Worm (Caenorhabditis elegans) whole organism, early embryonic: ENCODE measurements around the gene nlp-43.

Source experiments
- B0310.2 ChIP-seq: sonication (generic microtip); optimal IDR thresholded peaks from 2 replicates; lab custom pipeline; 2016; ENCODE audit warnings: mild to moderate bottlenecking, missing genetic modification characterization, missing compliant biosample characterization
- F13C5.2 ChIP-seq: sonication (generic microtip); optimal IDR thresholded peaks from 2 replicates; lab custom pipeline; 2017; ENCODE audit warnings: mild to moderate bottlenecking, missing genetic modification characterization, inconsistent platforms, missing compliant biosample characterization
- aly-1 ChIP-seq: sonication (generic microtip); optimal IDR thresholded peaks from 2 replicates; lab custom pipeline; 2016; ENCODE audit warnings: missing genetic modification characterization, missing compliant biosample characterization
- ama-1 ChIP-seq: fragments of 150-350 bp; optimal IDR thresholded peaks from 2 replicates; lab custom pipeline; 2014
- ceh-13 ChIP-seq: fragments of 200-800 bp; sonication (Bioruptor generic); optimal IDR thresholded peaks from 2 replicates; lab custom pipeline; 2018; ENCODE audit warnings: mild to moderate bottlenecking, missing genetic modification characterization, missing compliant biosample characterization
- ceh-36 ChIP-seq: sonication (generic microtip); optimal IDR thresholded peaks from 2 replicates; lab custom pipeline; 2016; ENCODE audit warnings: missing genetic modification characterization, inconsistent platforms, missing compliant biosample characterization
- ets-7 ChIP-seq: sonication (generic microtip); optimal IDR thresholded peaks from 2 replicates; lab custom pipeline; 2016; ENCODE audit warnings: missing genotype, missing genetic modification characterization, missing compliant biosample characterization
- flt-1 ChIP-seq: fragments of 200-800 bp; sonication (Bioruptor generic); IDR thresholded peaks from 2 replicates; pipeline ENCODE4 v1.3.6; 2022; ENCODE audit warnings: missing genetic modification characterization, missing compliant biosample characterization
- hmbx-1 ChIP-seq: sonication (generic microtip); optimal IDR thresholded peaks from 2 replicates; lab custom pipeline; 2016; ENCODE audit warnings: mild to moderate bottlenecking, missing genetic modification characterization, missing compliant biosample characterization
- hmg-4 ChIP-seq: fragments of 200-800 bp; sonication (Bioruptor generic); optimal IDR thresholded peaks from 2 replicates; lab custom pipeline; 2018; ENCODE audit warnings: mild to moderate bottlenecking, missing genetic modification characterization, missing compliant biosample characterization
- hnd-1 ChIP-seq: sonication (generic microtip); optimal IDR thresholded peaks from 2 replicates; lab custom pipeline; 2016; ENCODE audit warnings: missing genetic modification characterization, missing compliant biosample characterization
- pes-1 ChIP-seq: fragments of 200-800 bp; sonication (Bioruptor generic); IDR thresholded peaks from 2 replicates; pipeline ENCODE4 v1.3.6; 2022; ENCODE audit warnings: missing genetic modification reagents, missing genetic modification characterization, missing compliant biosample characterization
- scrt-1 ChIP-seq: fragments of 200-800 bp; sonication (Bioruptor generic); IDR thresholded peaks from 2 replicates; pipeline ENCODE4 v1.3.6; 2022; ENCODE audit warnings: missing genetic modification characterization, missing compliant biosample characterization
- sea-1 ChIP-seq: fragments of 200-800 bp; sonication (Bioruptor generic); conservative IDR thresholded peaks from 2 replicates; pipeline ENCODE4 v1.3.6; 2022; ENCODE audit warnings: missing genetic modification characterization, missing compliant biosample characterization
- tbx-11 ChIP-seq: fragments of 200-800 bp; sonication (Bioruptor generic); IDR thresholded peaks from 2 replicates; pipeline ENCODE4 v1.3.6; 2022; ENCODE audit warnings: missing genetic modification characterization, missing compliant biosample characterization
- tbx-37 ChIP-seq: fragments of 200-800 bp; sonication (Bioruptor generic); conservative IDR thresholded peaks from 2 replicates; pipeline ENCODE4 v1.3.6; 2022; ENCODE audit warnings: missing genetic modification reagents, missing genetic modification characterization, missing compliant biosample characterization
- tra-4 ChIP-seq: sonication (generic microtip); optimal IDR thresholded peaks from 2 replicates; lab custom pipeline; 2017; ENCODE audit warnings: missing genetic modification characterization, missing compliant biosample characterization

nlp-43 gene

ce11 chrIII:5021689-5022088, 20.5 kb upstream of the nlp-43 start, which contains the start of gene R144.3:
Gene R144.3 (plus strand): TSS chrIII:5021989.
- TF ChIP-seq hmg-4 (GFP tag; lab: Kevin White, UChicago) (no peak), B0310.2 (tag; lab: Kevin White, UChicago) (no peak), sea-1 (GFP tag; lab: Robert Waterston, UW) (no peak)

- TF ChIP-seq hmbx-1, result no peak
- no peak for TF ChIP-seq aly-1
- TF ChIP-seq ceh-36 (tag; lab: Kevin White, UChicago), result no peak
- no peak for TF ChIP-seq hmg-4 (GFP tag; lab: Kevin White, UChicago)
- TF ChIP-seq B0310.2 (tag; lab: Kevin White, UChicago), result no peak
- TF ChIP-seq F13C5.2, result no peak
- TF ChIP-seq pes-1 (GFP tag; lab: Robert Waterston, UW), result no peak
- no peak for TF ChIP-seq ets-7 (tag; lab: Kevin White, UChicago)
- no peak for TF ChIP-seq ceh-13 (GFP tag; lab: Kevin White, UChicago)
- no peak for TF ChIP-seq scrt-1 (GFP tag; lab: Robert Waterston, UW)
- no peak for TF ChIP-seq tbx-11
- no peak for TF ChIP-seq ama-1 (lab: Kevin White, UChicago)
- TF ChIP-seq tra-4 (tag; lab: Kevin White, UChicago), result no peak
- no peak for TF ChIP-seq sea-1 (GFP tag; lab: Robert Waterston, UW)
- no peak for TF ChIP-seq flt-1 (GFP tag; lab: Robert Waterston, UW)
- TF ChIP-seq tbx-37 (GFP tag; lab: Robert Waterston, UW), result no peak
- no peak for TF ChIP-seq hnd-1
These were observed 19.2 kb upstream of the nlp-43 start, which contains the start of gene R144.13 for ce11 chrIII:5022964-5023363. Gene R144.13 (plus strand): TSS chrIII:5023264.

ce11 chrIII:5023642-5024041, 18.6 kb upstream of the nlp-43 start:
- TF ChIP-seq sea-1 (GFP tag; lab: Robert Waterston, UW) (no peak), ets-7 (tag; lab: Kevin White, UChicago) (no peak), ceh-36 (tag; lab: Kevin White, UChicago) (no peak)

- TF ChIP-seq scrt-1 (GFP tag; lab: Robert Waterston, UW) (no peak), tra-4 (tag; lab: Kevin White, UChicago) (peak; percentile 31)
These were observed 17.7 kb upstream of the nlp-43 start, which contains the start of gene pcf-11 for ce11 chrIII:5024393-5024964. Gene pcf-11 (plus strand): TSS chrIII:5024914.

- TF ChIP-seq ama-1 (lab: Kevin White, UChicago) (peak; percentile 62), tra-4 (tag; lab: Kevin White, UChicago) (no peak), pes-1 (GFP tag; lab: Robert Waterston, UW) (no peak), hmbx-1 (no peak), ets-7 (tag; lab: Kevin White, UChicago) (no peak), B0310.2 (tag; lab: Kevin White, UChicago) (no peak)
These were observed 17.0 kb upstream of the nlp-43 start for ce11 chrIII:5025136-5025629.

- no peak for TF ChIP-seq sea-1 (GFP tag; lab: Robert Waterston, UW)
- TF ChIP-seq tbx-11, result no peak
These were observed 15.8 kb upstream of the nlp-43 start for ce11 chrIII:5026366-5026765.

- peak; percentile 32 for TF ChIP-seq B0310.2 (tag; lab: Kevin White, UChicago)
- no peak for TF ChIP-seq hnd-1
- TF ChIP-seq tra-4 (tag; lab: Kevin White, UChicago), result no peak
- no peak for TF ChIP-seq scrt-1 (GFP tag; lab: Robert Waterston, UW)
- no peak for TF ChIP-seq tbx-11
- TF ChIP-seq hmg-4 (GFP tag; lab: Kevin White, UChicago), result no peak
- no peak for TF ChIP-seq pes-1 (GFP tag; lab: Robert Waterston, UW)
- TF ChIP-seq ceh-13 (GFP tag; lab: Kevin White, UChicago), result no peak
- TF ChIP-seq aly-1, result no peak
- no peak for TF ChIP-seq flt-1 (GFP tag; lab: Robert Waterston, UW)
- 0 out of 2 replicates have a peak, but pooled peaks have one; percentile 16 for TF ChIP-seq sea-1 (GFP tag; lab: Robert Waterston, UW)
- peak; percentile 27 for TF ChIP-seq ama-1 (lab: Kevin White, UChicago)
- TF ChIP-seq tbx-37 (GFP tag; lab: Robert Waterston, UW), result no peak
- no peak for TF ChIP-seq hmbx-1
- TF ChIP-seq ceh-36 (tag; lab: Kevin White, UChicago), result no peak
These were observed 15.0 kb upstream of the nlp-43 start for ce11 chrIII:5027219-5027618.

ce11 chrIII:5030629-5031028, 11.6 kb upstream of the nlp-43 start, which contains the start of gene klp-6:
Gene klp-6 (plus strand): TSS chrIII:5030929.
- TF ChIP-seq ets-7 (tag; lab: Kevin White, UChicago) (no peak), tbx-11 (no peak)

- TF ChIP-seq tbx-37 (GFP tag; lab: Robert Waterston, UW) (peak; percentile 90), tbx-11 (peak; percentile 90), hmbx-1 (peak; percentile 69), tra-4 (tag; lab: Kevin White, UChicago) (peak; percentile 83), ceh-13 (GFP tag; lab: Kevin White, UChicago) (peak; percentile 81), scrt-1 (GFP tag; lab: Robert Waterston, UW) (peak; percentile 88), aly-1 (peak; percentile 97), B0310.2 (tag; lab: Kevin White, UChicago) (peak; percentile 80), pes-1 (GFP tag; lab: Robert Waterston, UW) (peak; percentile 90), F13C5.2 (peak; percentile 91), hmg-4 (GFP tag; lab: Kevin White, UChicago) (peak; percentile 97), ceh-36 (tag; lab: Kevin White, UChicago) (peak; percentile 82), sea-1 (GFP tag; lab: Robert Waterston, UW) (peak; percentile 87), ets-7 (tag; lab: Kevin White, UChicago) (peak; percentile 85), flt-1 (GFP tag; lab: Robert Waterston, UW) (peak; percentile 82), hnd-1 (peak; percentile 65)
These were observed 10.8 kb upstream of the nlp-43 start for ce11 chrIII:5031375-5031836.
